Worm (Caenorhabditis elegans): ENCODE data around the gene sra-10.

- TF ChIP-seq zip-5 (tag; optimal IDR thresholded peaks at IDR 0.05) (no peak), pax-1 (tag; optimal IDR thresholded peaks at IDR 0.05) (no peak), rnt-1 (tag; optimal IDR thresholded peaks at IDR 0.05) (no peak), lin-11 (tag; optimal IDR thresholded peaks at IDR 0.05) (no peak), nhr-11 (tag; optimal IDR thresholded peaks at IDR 0.05) (no peak), fkh-6 (tag; optimal IDR thresholded peaks at IDR 0.05) (no peak), hlh-13 (GFP tag; optimal IDR thresholded peaks at IDR 0.05) (no peak)
These were observed 47.8 kb downstream of the sra-10 start for ce11 chrII:10847057-10847456.
